Fruit fly (Drosophila melanogaster): ENCODE results near the gene mei-217.

- no peak for TF ChIP-seq CTCF (optimal IDR thresholded peaks at IDR 0.05)
- TF ChIP-seq CG8478 (optimal IDR thresholded peaks at IDR 0.05) = no peak
Measured at dm6 chrX:17147983-17148637, 5.3 kb upstream of the mei-217 start, which contains the start of gene RpS5a.

All from S2 (cell line).